Worm (Caenorhabditis elegans) whole organism, late embryonic: ENCODE measurements around the gene nex-3.

ENCODE experiments used
- elt-2 ChIP-seq: sonication (generic microtip); optimal IDR thresholded peaks from 2 replicates; lab custom pipeline; 2016; ENCODE audit warnings: missing genetic modification reagents, missing genetic modification characterization, missing compliant biosample characterization
- pat-9 ChIP-seq: fragments of 200-800 bp; sonication (Bioruptor generic); optimal IDR thresholded peaks from 2 replicates; lab custom pipeline; 2018; ENCODE audit warnings: mild to moderate bottlenecking, missing genetic modification characterization, moderate library complexity, missing compliant biosample characterization
- pros-1 ChIP-seq: fragments of 150-350 bp; optimal IDR thresholded peaks from 2 replicates; lab custom pipeline; 2014; ENCODE audit warnings: missing biosample characterization, missing genetic modification reagents, missing genetic modification characterization

DNA sequence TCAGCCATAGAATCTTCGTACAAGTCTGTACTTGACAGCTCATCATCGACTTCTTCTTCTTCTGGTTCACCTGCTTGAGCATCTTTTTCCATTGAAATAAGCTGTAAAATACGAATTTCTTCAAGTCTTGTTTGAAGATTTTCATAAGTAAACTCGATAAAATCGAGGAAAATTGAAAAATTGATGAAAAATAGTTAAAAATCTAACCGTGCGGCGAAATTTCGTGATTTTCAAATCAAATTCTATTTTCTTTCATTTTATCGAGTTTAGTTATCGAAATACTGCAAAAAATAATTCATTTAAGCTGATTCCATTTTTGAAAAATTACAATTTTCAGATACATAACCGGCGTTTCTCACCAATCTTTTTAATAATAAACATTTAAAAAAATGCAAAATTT, 26.7 kb upstream of the nex-3 start, which contains the start of gene R07E5.11:
- TF ChIP-seq pros-1 (tag; lab: Kevin White, UChicago), result no peak
- TF ChIP-seq pat-9 (tag; lab: Kevin White, UChicago), result no peak
- TF ChIP-seq elt-2, result no peak
